Worm (Caenorhabditis elegans) whole organism, L3 larva: ENCODE measurements around the gene C49F8.14.

Experiments used
- R02D3.7 ChIP-seq: fragments of 150-350 bp; optimal IDR thresholded peaks from 2 replicates; lab custom pipeline; 2014; ENCODE audit warnings: missing biosample characterization, missing genetic modification characterization
- ZK546.5 ChIP-seq: sonication (generic microtip); optimal IDR thresholded peaks from 2 replicates; lab custom pipeline; 2017; ENCODE audit warnings: missing biosample characterization, missing genetic modification characterization
- ama-1 ChIP-seq: fragments of 150-350 bp; optimal IDR thresholded peaks from 2 replicates; lab custom pipeline; 2018
- ceh-28 ChIP-seq: fragments of 150-350 bp; optimal IDR thresholded peaks from 2 replicates; lab custom pipeline; 2014; ENCODE audit warnings: missing biosample characterization, missing genetic modification reagents, missing genetic modification characterization
- ceh-82 ChIP-seq: fragments of 150-350 bp; optimal IDR thresholded peaks from 2 replicates; lab custom pipeline; 2014; ENCODE audit warnings: missing biosample characterization, missing genetic modification characterization
- ceh-9 ChIP-seq: sonication (generic microtip); optimal IDR thresholded peaks from 2 replicates; lab custom pipeline; 2018; ENCODE audit warnings: missing biosample characterization, missing genetic modification characterization
- egl-5 ChIP-seq: fragments of 150-350 bp; optimal IDR thresholded peaks from 2 replicates; lab custom pipeline; 2017; ENCODE audit warnings: missing biosample characterization, missing genetic modification reagents, missing genetic modification characterization, inconsistent platforms
- elt-2 ChIP-seq: sonication (generic microtip); optimal IDR thresholded peaks from 2 replicates; lab custom pipeline; 2016; ENCODE audit warnings: missing genetic modification reagents, mild to moderate bottlenecking, missing genetic modification characterization, missing compliant biosample characterization
- elt-3 ChIP-seq, 3 experiments: fragments of 150-350 bp in 1 of 3; sonication (generic microtip) in 2 of 3; optimal IDR thresholded peaks; 2 replicates in 2 of 3; 4 replicates in 1 of 3; lab custom pipeline; 2014 to 2017; ENCODE audit warnings: missing biosample characterization in 3 of 3, missing genetic modification characterization in 3 of 3
- eor-1 ChIP-seq, 2 experiments: fragments of 150-350 bp; optimal IDR thresholded peaks; 2 replicates each; lab custom pipeline; 2014 to 2018; ENCODE audit warnings: missing biosample characterization in 2 of 2, missing genetic modification characterization in 2 of 2
- fkh-10 ChIP-seq: sonication (generic microtip); optimal IDR thresholded peaks from 2 replicates; lab custom pipeline; 2017; ENCODE audit warnings: missing biosample characterization, missing genetic modification reagents, missing genetic modification characterization
- fos-1 ChIP-seq: fragments of 150-350 bp; optimal IDR thresholded peaks from 2 replicates; lab custom pipeline; 2014; ENCODE audit warnings: missing biosample characterization, missing genetic modification characterization
- hmg-11 ChIP-seq: sonication (generic microtip); optimal IDR thresholded peaks from 2 replicates; lab custom pipeline; 2016; ENCODE audit warnings: missing genetic modification characterization, missing compliant biosample characterization
- jun-1 ChIP-seq: fragments of 150-350 bp; optimal IDR thresholded peaks from 2 replicates; lab custom pipeline; 2014; ENCODE audit warnings: missing biosample characterization, missing genetic modification reagents, missing genetic modification characterization
- lin-39 ChIP-seq: fragments of 150-350 bp; optimal IDR thresholded peaks from 2 replicates; lab custom pipeline; 2018; ENCODE audit warnings: missing biosample characterization, missing genetic modification reagents, missing genetic modification characterization
- lsy-12 ChIP-seq: sonication (generic microtip); optimal IDR thresholded peaks from 2 replicates; lab custom pipeline; 2016; ENCODE audit warnings: mild to moderate bottlenecking, missing genetic modification characterization, missing compliant biosample characterization
- mdl-1 ChIP-seq: fragments of 150-350 bp; optimal IDR thresholded peaks from 2 replicates; lab custom pipeline; 2014; ENCODE audit warnings: missing biosample characterization, missing genetic modification characterization
- mml-1 ChIP-seq: fragments of 150-350 bp; sonication (generic microtip); optimal IDR thresholded peaks from 3 replicates; lab custom pipeline; 2014; ENCODE audit warnings: missing biosample characterization, missing genetic modification characterization
- nfya-1 ChIP-seq: sonication (generic microtip); optimal IDR thresholded peaks from 2 replicates; lab custom pipeline; 2017; ENCODE audit warnings: missing genetic modification characterization, mild to moderate bottlenecking, missing compliant biosample characterization, antibody characterized with exemption, moderate library complexity; ENCODE audit not compliant: insufficient read depth
- nhr-12 ChIP-seq: fragments of 150-350 bp; optimal IDR thresholded peaks from 2 replicates; lab custom pipeline; 2014; ENCODE audit warnings: missing biosample characterization, missing genetic modification characterization
- nhr-23 ChIP-seq: fragments of 150-350 bp; optimal IDR thresholded peaks from 2 replicates; lab custom pipeline; 2014; ENCODE audit warnings: missing biosample characterization, missing genetic modification reagents, missing genetic modification characterization
- nhr-25 ChIP-seq: sonication (generic microtip); optimal IDR thresholded peaks from 2 replicates; lab custom pipeline; 2017; ENCODE audit warnings: missing biosample characterization, missing genetic modification characterization
- nhr-28 ChIP-seq: fragments of 150-350 bp; optimal IDR thresholded peaks from 2 replicates; lab custom pipeline; 2014; ENCODE audit warnings: missing biosample characterization, missing genetic modification characterization
- nhr-43 ChIP-seq: sonication (generic microtip); optimal IDR thresholded peaks from 2 replicates; lab custom pipeline; 2016; ENCODE audit warnings: mild to moderate bottlenecking, missing genetic modification characterization, missing compliant biosample characterization; ENCODE audit not compliant: poor library complexity, severe bottlenecking
- nhr-67 ChIP-seq: fragments of 150-350 bp; optimal IDR thresholded peaks from 2 replicates; lab custom pipeline; 2014; ENCODE audit warnings: missing biosample characterization, missing genetic modification characterization
- nhr-77 ChIP-seq: fragments of 150-350 bp; optimal IDR thresholded peaks from 2 replicates; lab custom pipeline; 2014; ENCODE audit warnings: missing biosample characterization, missing genetic modification characterization
- pha-4 ChIP-seq: fragments of 150-350 bp; optimal IDR thresholded peaks from 2 replicates; lab custom pipeline; 2014; ENCODE audit warnings: missing biosample characterization, missing genetic modification reagents, missing genetic modification characterization
- pqm-1 ChIP-seq: fragments of 150-350 bp; optimal IDR thresholded peaks from 2 replicates; lab custom pipeline; 2017; ENCODE audit warnings: missing biosample characterization, missing genetic modification characterization, inconsistent platforms
- sea-2 ChIP-seq: fragments of 150-350 bp; sonication (generic microtip); optimal IDR thresholded peaks from 4 replicates; lab custom pipeline; 2014; ENCODE audit warnings: missing biosample characterization, missing genetic modification reagents, missing genetic modification characterization
- skn-1 ChIP-seq: fragments of 150-350 bp; optimal IDR thresholded peaks from 2 replicates; lab custom pipeline; 2014; ENCODE audit warnings: missing biosample characterization, missing genetic modification characterization
- snpc-4 ChIP-seq: fragments of 150-350 bp; optimal IDR thresholded peaks from 2 replicates; lab custom pipeline; 2014; ENCODE audit warnings: missing biosample characterization, missing genetic modification characterization
- tbx-2 ChIP-seq: sonication (generic microtip); optimal IDR thresholded peaks from 2 replicates; lab custom pipeline; 2016; ENCODE audit warnings: mild to moderate bottlenecking, missing genetic modification characterization, missing compliant biosample characterization
- unc-39 ChIP-seq: sonication (generic microtip); optimal IDR thresholded peaks from 4 replicates; lab custom pipeline; 2017; ENCODE audit warnings: missing biosample characterization, missing genetic modification characterization
- zag-1 ChIP-seq: fragments of 150-350 bp; optimal IDR thresholded peaks from 2 replicates; lab custom pipeline; 2014; ENCODE audit warnings: missing biosample characterization, missing genetic modification characterization
- ztf-4 ChIP-seq: fragments of 150-350 bp; optimal IDR thresholded peaks from 2 replicates; lab custom pipeline; 2014; ENCODE audit warnings: missing biosample characterization, missing genetic modification characterization

Gene C49F8.14

DNA sequence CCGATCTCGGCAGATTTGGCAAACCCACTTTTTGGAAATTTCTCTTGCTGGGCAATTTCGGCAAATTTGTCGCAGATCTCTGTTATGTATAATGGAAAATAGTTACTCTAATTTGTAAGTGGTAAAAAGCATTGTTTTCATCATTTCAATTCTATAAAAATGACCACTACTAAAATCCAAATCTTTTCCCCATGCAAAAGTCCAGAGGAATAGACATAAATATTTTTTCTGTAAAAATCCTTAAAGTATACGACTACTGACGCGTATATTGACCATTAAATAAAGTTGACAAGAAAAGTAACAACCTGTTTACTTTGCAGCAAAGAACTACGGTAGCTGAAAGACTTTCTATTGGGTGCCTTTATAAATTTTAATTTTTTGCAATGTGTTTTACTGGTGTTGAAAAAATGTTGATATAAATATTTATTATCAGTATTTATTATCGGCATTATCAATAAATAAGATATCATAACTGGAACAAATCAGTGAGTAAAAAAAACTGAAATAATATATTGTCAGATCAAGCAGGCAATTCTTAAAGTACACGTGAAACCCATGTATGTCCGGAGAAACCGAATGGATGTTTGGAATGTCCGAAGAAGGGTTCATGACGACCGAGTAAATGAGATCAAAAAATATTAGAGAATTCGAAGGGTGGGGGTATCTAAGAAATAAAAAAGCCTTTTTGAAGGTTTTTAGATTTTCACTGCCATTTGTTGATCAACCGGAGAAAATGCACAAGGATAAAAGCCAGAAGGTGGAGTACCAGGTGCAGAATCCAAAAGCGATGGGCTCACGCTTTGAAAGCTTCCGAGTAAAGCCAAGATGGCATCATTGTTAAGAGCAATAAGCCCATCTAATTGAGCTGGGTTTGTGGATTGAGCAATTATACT is 27.3 kb downstream of the C49F8.14 start:
- TF ChIP-seq R02D3.7 (tag; lab: Kevin White, UChicago) (peak; percentile 24), tbx-2 (tag; lab: Kevin White, UChicago) (peak; percentile 83), ztf-4 (peak; percentile 82), hmg-11 (tag; lab: Kevin White, UChicago) (no peak), elt-2 (tag; lab: Kevin White, UChicago) (peak; percentile 32), ceh-82 (peak; percentile 27), nhr-28 (peak; percentile 54), nhr-12 (tag; lab: Kevin White, UChicago) (no peak), lsy-12 (peak; percentile 63), mml-1 (tag; lab: Kevin White, UChicago) (no peak), pqm-1 (peak; percentile 79), ceh-9 (tag; lab: Kevin White, UChicago) (no peak), ceh-28 (tag; lab: Kevin White, UChicago) (no peak), skn-1 (no peak), ama-1 (lab: Kevin White, UChicago) (peak; percentile 98), eor-1 (tag; optimal IDR thresholded peaks at IDR 0.05; lab: Kevin White, UChicago) (peak in 1 of 2 experiments; percentile 36), ZK546.5 (tag; lab: Kevin White, UChicago) (no peak), elt-3 (tag; optimal IDR thresholded peaks at IDR 0.05; lab: Kevin White, UChicago) (peak in 1 of 3 experiments; percentile 67), nhr-67 (tag; lab: Kevin White, UChicago) (peak; percentile 46), nhr-23 (tag; lab: Kevin White, UChicago) (peak; percentile 31), jun-1 (tag; lab: Kevin White, UChicago) (no peak), egl-5 (tag; lab: Kevin White, UChicago) (no peak), fkh-10 (GFP tag; lab: Kevin White, UChicago) (no peak), lin-39 (tag; lab: Kevin White, UChicago) (no peak), unc-39 (tag; lab: Kevin White, UChicago) (no peak), pha-4 (peak; percentile 34), nfya-1 (tag; lab: Kevin White, UChicago) (peak; percentile 10), nhr-43 (tag; lab: Kevin White, UChicago) (peak; percentile 92)

DNA sequence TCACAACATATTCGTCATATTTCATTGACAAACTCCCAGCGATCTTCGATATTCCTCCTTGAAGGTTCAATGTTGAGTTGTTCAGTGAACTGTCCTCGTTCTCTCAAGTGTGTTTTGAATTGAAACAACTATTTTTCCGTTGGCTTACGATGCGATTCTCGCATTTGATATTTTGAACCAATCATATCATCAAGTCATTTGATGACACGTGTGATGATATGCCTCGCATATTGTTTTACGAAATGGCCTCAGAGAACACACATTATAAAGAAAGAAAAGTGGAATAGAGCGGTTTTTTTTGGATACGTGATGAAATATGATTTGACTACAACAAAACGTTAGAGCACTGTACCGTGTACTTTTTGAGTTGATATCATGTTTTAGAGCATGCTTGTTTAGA is 28.3 kb downstream of the C49F8.14 start:
- peak; percentile 64 for TF ChIP-seq elt-2 (tag; lab: Kevin White, UChicago)
- no peak for TF ChIP-seq ZK546.5 (tag; lab: Kevin White, UChicago)
- TF ChIP-seq nhr-43 (tag; lab: Kevin White, UChicago), result peak; percentile 96
- TF ChIP-seq pqm-1, result peak; percentile 63
- TF ChIP-seq lsy-12, result peak; percentile 23
- no peak for TF ChIP-seq mdl-1 (tag; lab: Kevin White, UChicago)
- peak; percentile 30 for TF ChIP-seq nhr-25 (tag; lab: Kevin White, UChicago)
- peak; percentile 58 for TF ChIP-seq nfya-1 (tag; lab: Kevin White, UChicago)
- no peak for TF ChIP-seq nhr-12 (tag; lab: Kevin White, UChicago)
- TF ChIP-seq nhr-77 (tag; lab: Kevin White, UChicago), result no peak
- peak; percentile 19 for TF ChIP-seq jun-1 (tag; lab: Kevin White, UChicago)
- TF ChIP-seq pha-4, result peak; percentile 17
- TF ChIP-seq ztf-4, result peak; percentile 45
- peak in 1 of 3 experiments; percentile 9 for TF ChIP-seq elt-3 (tag; optimal IDR thresholded peaks at IDR 0.05; lab: Kevin White, UChicago)
- no peak for TF ChIP-seq fos-1 (tag; lab: Kevin White, UChicago)
- no peak for TF ChIP-seq lin-39 (tag; lab: Kevin White, UChicago)
- no peak for TF ChIP-seq eor-1 (tag; optimal IDR thresholded peaks at IDR 0.05; lab: Kevin White, UChicago)
- peak; percentile 49 for TF ChIP-seq skn-1
- TF ChIP-seq nhr-23 (tag; lab: Kevin White, UChicago), result peak; percentile 85

DNA sequence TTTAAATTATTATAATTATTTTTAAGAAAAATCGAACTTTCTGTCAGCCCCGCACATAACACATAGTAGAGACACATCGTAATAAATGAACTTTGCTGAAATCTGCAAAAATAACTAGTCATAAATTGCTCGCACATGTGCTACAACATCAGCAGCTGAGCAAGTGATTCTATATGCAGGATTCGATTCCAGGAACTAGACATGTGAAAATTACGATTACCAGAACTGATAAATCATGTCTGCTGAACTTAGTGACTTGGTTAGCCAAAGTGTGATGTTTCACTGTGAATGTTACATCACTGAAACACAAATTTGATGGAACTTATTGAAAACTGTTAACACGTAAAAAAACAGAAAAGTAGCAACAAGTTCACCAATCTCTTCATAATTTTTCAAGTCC is 29.5 kb downstream of the C49F8.14 start:
- no peak for TF ChIP-seq snpc-4 (tag; lab: Kevin White, UChicago)
- TF ChIP-seq sea-2 (GFP tag; lab: Kevin White, UChicago), result no peak
- no peak for TF ChIP-seq ama-1 (lab: Kevin White, UChicago)
- TF ChIP-seq zag-1 (tag; lab: Kevin White, UChicago), result no peak
- TF ChIP-seq lsy-12, result no peak
- TF ChIP-seq pqm-1, result no peak
- TF ChIP-seq fkh-10 (GFP tag; lab: Kevin White, UChicago), result no peak
- TF ChIP-seq, all 47 proteins: peak for 0
